Worm (Caenorhabditis elegans): Measurements from ENCODE around the gene C32H11.3.

DNA sequence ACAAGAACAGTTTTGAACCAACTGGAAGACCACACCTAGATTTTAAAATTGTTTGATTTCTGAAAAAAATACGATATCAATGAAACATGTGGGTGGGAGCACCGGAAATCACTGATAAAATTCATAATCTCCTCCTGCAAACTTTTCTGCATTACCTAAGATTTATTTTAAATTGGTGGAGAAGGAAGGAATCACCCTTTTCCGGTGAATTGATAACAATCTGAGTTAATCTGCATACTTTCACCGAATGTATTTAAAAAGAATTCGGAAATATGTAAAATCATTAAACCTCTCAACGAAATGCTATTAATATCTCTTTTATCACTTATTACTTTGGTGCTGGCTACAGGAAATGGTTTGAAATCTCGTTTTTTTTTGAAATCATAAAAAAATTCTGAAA lies 24.3 kb downstream of the C32H11.3 start, which contains the start of gene dct-19:
- TF ChIP-seq nhr-12 (tag; optimal IDR thresholded peaks at IDR 0.05) (no peak), tbx-2 (tag; optimal IDR thresholded peaks at IDR 0.05) (no peak), nhr-28 (tag; optimal IDR thresholded peaks at IDR 0.05) (no peak), unc-39 (tag; optimal IDR thresholded peaks at IDR 0.05) (no peak), unc-62 (GFP tag; optimal IDR thresholded peaks at IDR 0.05) (no peak), ama-1 (optimal IDR thresholded peaks at IDR 0.05) (no peak), pha-4 (tag; optimal IDR thresholded peaks at IDR 0.05) (no peak), sea-2 (GFP tag; optimal IDR thresholded peaks at IDR 0.05) (no peak), ztf-4 (tag; optimal IDR thresholded peaks at IDR 0.05) (no peak)
